Fruit fly (Drosophila melanogaster) whole organism: ENCODE results near the gene CG7550.

ENCODE experiments used
- CG8478 ChIP-seq: fragments of >200 bp; optimal IDR thresholded peaks from 2 replicates; lab custom pipeline; 2018; ENCODE audit warnings: inconsistent platforms
- psq ChIP-seq: fragments of >200 bp; optimal IDR thresholded peaks from 2 replicates; lab custom pipeline; 2017
- usp ChIP-seq: fragments of >200 bp; optimal IDR thresholded peaks from 2 replicates; lab custom pipeline; 2017; ENCODE audit warnings: missing biosample characterization, missing genetic modification characterization, mixed read lengths

DNA sequence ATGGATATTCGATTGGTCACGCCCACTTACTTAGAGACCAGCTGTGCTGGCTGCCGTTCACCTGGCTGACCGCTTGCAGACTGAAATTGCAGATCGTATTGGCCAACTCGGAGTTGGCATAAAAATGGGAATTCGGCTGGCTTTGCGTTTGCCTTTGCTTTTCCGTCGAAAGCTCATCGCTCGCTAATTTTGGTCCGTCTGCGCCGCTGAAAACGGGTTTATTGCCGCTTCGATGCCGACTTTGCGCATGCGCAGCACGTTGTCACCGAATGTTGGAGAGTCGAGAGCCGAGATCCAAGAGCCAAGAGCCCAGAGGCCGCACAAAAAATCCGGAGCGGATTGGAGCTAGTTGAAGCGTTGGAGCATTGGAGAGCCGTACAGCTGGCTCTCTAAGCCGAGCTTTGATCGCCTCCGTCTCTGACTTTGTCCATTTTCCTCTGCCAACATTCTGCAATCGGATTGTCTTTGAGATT is 27.4 kb upstream of the CG7550 start, which contains the start of gene CG13676:
- TF ChIP-seq usp (GFP tag; lab: Kevin White, UChicago): no peak
- TF ChIP-seq CG8478 (lab: Kevin White, UChicago): no peak
- TF ChIP-seq psq (lab: Kevin White, UChicago): no peak
